Worm (Caenorhabditis elegans): ENCODE measurements around the gene F09C6.11.

Gene F09C6.11

DNA sequence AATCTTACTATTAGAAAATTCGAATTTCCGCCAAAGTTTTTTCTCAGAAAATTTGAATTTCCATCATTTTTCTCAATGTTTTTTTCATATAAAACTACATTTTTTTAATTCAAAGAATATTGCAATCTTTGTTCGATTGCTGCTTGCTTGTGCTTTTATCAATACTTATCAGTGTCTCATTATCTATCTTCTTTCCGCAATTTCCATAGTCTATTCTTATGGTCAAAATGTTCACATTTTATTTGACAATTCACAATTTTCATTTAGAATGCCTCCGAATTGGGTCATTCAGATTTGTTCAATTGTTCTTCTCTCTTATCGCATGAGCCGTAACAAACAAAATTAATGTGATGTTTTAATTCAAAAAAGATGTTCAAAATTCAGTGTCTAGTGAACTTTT is 29.2 kb upstream of the F09C6.11 start:
- no peak for TF ChIP-seq tbx-37 (GFP tag; conservative IDR thresholded peaks at IDR 0.05)
- TF ChIP-seq hmg-4 (GFP tag; optimal IDR thresholded peaks at IDR 0.05) = no peak
- no peak for TF ChIP-seq tbx-11 (GFP tag; IDR thresholded peaks at IDR 0.05)
- TF ChIP-seq ceh-36 (tag; optimal IDR thresholded peaks at IDR 0.05) = no peak
- TF ChIP-seq ets-7 (tag; optimal IDR thresholded peaks at IDR 0.05) = no peak
- TF ChIP-seq tra-4 (tag; optimal IDR thresholded peaks at IDR 0.05) = no peak
- no peak for TF ChIP-seq B0310.2 (tag; optimal IDR thresholded peaks at IDR 0.05)
- no peak for TF ChIP-seq flt-1 (GFP tag; IDR thresholded peaks at IDR 0.05)
- no peak for TF ChIP-seq hmbx-1 (tag; optimal IDR thresholded peaks at IDR 0.05)
- no peak for TF ChIP-seq pes-1 (GFP tag; IDR thresholded peaks at IDR 0.05)
- TF ChIP-seq sea-1 (GFP tag; conservative IDR thresholded peaks at IDR 0.05) = no peak
- TF ChIP-seq F13C5.2 (tag; optimal IDR thresholded peaks at IDR 0.05) = no peak

DNA sequence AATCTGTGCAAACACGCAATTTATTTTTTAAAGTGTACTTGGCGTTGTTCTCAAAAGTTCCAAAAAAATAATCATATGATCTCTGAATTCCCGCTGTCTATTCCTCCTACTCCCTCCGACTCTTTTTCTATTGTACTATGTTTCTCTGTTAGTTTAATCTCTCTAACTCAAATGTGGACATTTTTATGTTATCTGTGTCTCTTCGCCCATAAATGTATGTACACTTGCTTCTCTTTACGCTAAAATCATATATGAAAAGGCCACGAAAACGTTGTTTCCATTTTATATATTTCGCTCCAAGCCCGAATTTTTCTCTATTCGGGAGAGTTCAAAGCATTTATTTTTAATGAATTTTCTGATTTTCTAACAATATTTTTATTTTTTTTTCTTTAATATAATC is 28.8 kb upstream of the F09C6.11 start:
- no peak for TF ChIP-seq pes-1 (GFP tag; IDR thresholded peaks at IDR 0.05)
- no peak for TF ChIP-seq tbx-11 (GFP tag; IDR thresholded peaks at IDR 0.05)
- TF ChIP-seq tra-4 (tag; optimal IDR thresholded peaks at IDR 0.05) = no peak
- no peak for TF ChIP-seq hnd-1 (tag; optimal IDR thresholded peaks at IDR 0.05)
- no peak for TF ChIP-seq aly-1 (tag; optimal IDR thresholded peaks at IDR 0.05)
- no peak for TF ChIP-seq hmbx-1 (tag; optimal IDR thresholded peaks at IDR 0.05)
- TF ChIP-seq ets-7 (tag; optimal IDR thresholded peaks at IDR 0.05) = no peak
- TF ChIP-seq B0310.2 (tag; optimal IDR thresholded peaks at IDR 0.05) = no peak
- TF ChIP-seq ceh-13 (GFP tag; optimal IDR thresholded peaks at IDR 0.05) = no peak
- TF ChIP-seq flt-1 (GFP tag; IDR thresholded peaks at IDR 0.05) = no peak
- TF ChIP-seq tbx-37 (GFP tag; conservative IDR thresholded peaks at IDR 0.05) = no peak
- no peak for TF ChIP-seq sea-1 (GFP tag; conservative IDR thresholded peaks at IDR 0.05)
- TF ChIP-seq ama-1 (optimal IDR thresholded peaks at IDR 0.05) = no peak

- TF ChIP-seq ets-7 (tag; optimal IDR thresholded peaks at IDR 0.05) = no peak
- no peak for TF ChIP-seq aly-1 (tag; optimal IDR thresholded peaks at IDR 0.05)
- TF ChIP-seq hmg-4 (GFP tag; optimal IDR thresholded peaks at IDR 0.05) = no peak
- no peak for TF ChIP-seq tra-4 (tag; optimal IDR thresholded peaks at IDR 0.05)
- no peak for TF ChIP-seq hnd-1 (tag; optimal IDR thresholded peaks at IDR 0.05)
Measured at ce11 chrV:16909871-16910270, 27.8 kb upstream of the F09C6.11 start, which contains the start of gene F09C6.16. Gene F09C6.16, minus strand, starts transcription at chrV:16909971.

DNA sequence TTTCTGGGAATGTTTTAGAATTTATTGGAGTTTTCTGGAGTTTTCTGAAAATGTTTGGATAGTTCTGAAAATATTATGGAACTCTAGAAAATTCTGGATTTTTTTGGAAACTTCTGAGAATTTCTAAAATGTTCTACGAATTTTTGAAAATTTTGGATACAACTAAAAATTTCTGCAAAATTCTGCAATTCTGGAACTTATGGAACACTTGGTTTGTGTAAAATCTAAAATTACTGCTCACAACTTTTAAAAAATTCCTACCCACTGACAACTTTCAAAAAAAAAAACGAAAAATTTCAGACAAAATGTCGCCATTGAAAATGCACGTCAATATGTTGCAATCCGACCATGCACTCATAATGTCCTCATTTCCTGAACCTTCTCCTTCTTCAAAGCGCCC is 22.5 kb upstream of the F09C6.11 start, which contains the start of gene nhr-262:
Gene nhr-262, plus strand, starts transcription at position 301 of the 400 bp plus-strand sequence.
- TF ChIP-seq ceh-36 (tag; optimal IDR thresholded peaks at IDR 0.05) (no peak), B0310.2 (tag; optimal IDR thresholded peaks at IDR 0.05) (no peak), tra-4 (tag; optimal IDR thresholded peaks at IDR 0.05) (no peak), tbx-37 (GFP tag; conservative IDR thresholded peaks at IDR 0.05) (no peak), hmbx-1 (tag; optimal IDR thresholded peaks at IDR 0.05) (no peak), F13C5.2 (tag; optimal IDR thresholded peaks at IDR 0.05) (no peak), aly-1 (tag; optimal IDR thresholded peaks at IDR 0.05) (no peak), pes-1 (GFP tag; IDR thresholded peaks at IDR 0.05) (no peak), flt-1 (GFP tag; IDR thresholded peaks at IDR 0.05) (no peak), hmg-4 (GFP tag; optimal IDR thresholded peaks at IDR 0.05) (no peak)

ce11 chrV:16902726-16903125 is 20.6 kb upstream of the F09C6.11 start, which contains the start of gene srd-68:
Gene srd-68, minus strand, starts transcription at chrV:16902826.
- TF ChIP-seq F13C5.2 (tag; optimal IDR thresholded peaks at IDR 0.05) (no peak), ceh-13 (GFP tag; optimal IDR thresholded peaks at IDR 0.05) (no peak)

ce11 chrV:16899355-16899754 is 17.2 kb upstream of the F09C6.11 start, which contains the start of gene fbxa-45:
Gene fbxa-45, minus strand, starts transcription at chrV:16899455.
- TF ChIP-seq pes-1 (GFP tag; IDR thresholded peaks at IDR 0.05) = no peak
- TF ChIP-seq aly-1 (tag; optimal IDR thresholded peaks at IDR 0.05) = no peak

DNA sequence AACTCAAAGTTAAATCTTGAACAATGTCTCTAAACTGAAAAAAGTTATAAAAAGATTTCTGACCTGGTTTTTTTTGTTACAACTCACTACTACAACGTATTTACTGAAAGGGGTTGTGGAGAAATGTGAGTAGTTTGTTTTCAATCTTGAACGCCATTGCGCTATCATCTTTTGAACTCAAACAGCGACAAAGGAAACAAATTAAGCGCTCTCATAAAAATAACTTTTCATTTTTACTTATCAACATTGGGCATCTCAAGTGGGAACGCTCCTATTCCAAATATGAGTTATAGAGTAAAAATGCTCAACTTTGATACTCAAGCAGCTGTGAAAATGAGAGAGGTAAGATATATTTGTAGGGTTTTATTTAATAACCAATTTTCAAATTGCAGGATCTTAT is 11.3 kb upstream of the F09C6.11 start, which contains the start of gene F09C6.15:
Gene F09C6.15, plus strand, starts transcription at position 301 of the 400 bp plus-strand sequence.
- TF ChIP-seq tbx-11 (GFP tag; IDR thresholded peaks at IDR 0.05) (no peak), tra-4 (tag; optimal IDR thresholded peaks at IDR 0.05) (no peak), tbx-37 (GFP tag; conservative IDR thresholded peaks at IDR 0.05) (no peak), ceh-13 (GFP tag; optimal IDR thresholded peaks at IDR 0.05) (no peak), ama-1 (optimal IDR thresholded peaks at IDR 0.05) (no peak), pes-1 (GFP tag; IDR thresholded peaks at IDR 0.05) (no peak), aly-1 (tag; optimal IDR thresholded peaks at IDR 0.05) (no peak), hmg-4 (GFP tag; optimal IDR thresholded peaks at IDR 0.05) (no peak), flt-1 (GFP tag; IDR thresholded peaks at IDR 0.05) (no peak), scrt-1 (GFP tag; IDR thresholded peaks at IDR 0.05) (no peak)

- no peak for TF ChIP-seq ama-1 (optimal IDR thresholded peaks at IDR 0.05)
- TF ChIP-seq tbx-37 (GFP tag; conservative IDR thresholded peaks at IDR 0.05) = no peak
- no peak for TF ChIP-seq tra-4 (tag; optimal IDR thresholded peaks at IDR 0.05)
- no peak for TF ChIP-seq aly-1 (tag; optimal IDR thresholded peaks at IDR 0.05)
Measured at ce11 chrV:16888788-16889325, 6.7 kb upstream of the F09C6.11 start, which contains the start of the genes ifas-2 and fbxa-44. Gene ifas-2, minus strand, starts transcription at chrV:16888888. Gene fbxa-44, plus strand, starts transcription at chrV:16889275.

- TF ChIP-seq pes-1 (GFP tag; IDR thresholded peaks at IDR 0.05) (no peak), F13C5.2 (tag; optimal IDR thresholded peaks at IDR 0.05) (no peak), ama-1 (optimal IDR thresholded peaks at IDR 0.05) (no peak), B0310.2 (tag; optimal IDR thresholded peaks at IDR 0.05) (no peak), flt-1 (GFP tag; IDR thresholded peaks at IDR 0.05) (no peak), sea-1 (GFP tag; conservative IDR thresholded peaks at IDR 0.05) (no peak), hmbx-1 (tag; optimal IDR thresholded peaks at IDR 0.05) (no peak), tbx-11 (GFP tag; IDR thresholded peaks at IDR 0.05) (no peak), hmg-4 (GFP tag; optimal IDR thresholded peaks at IDR 0.05) (no peak), tra-4 (tag; optimal IDR thresholded peaks at IDR 0.05) (no peak), tbx-37 (GFP tag; conservative IDR thresholded peaks at IDR 0.05) (no peak), ets-7 (tag; optimal IDR thresholded peaks at IDR 0.05) (no peak), ceh-36 (tag; optimal IDR thresholded peaks at IDR 0.05) (no peak), hnd-1 (tag; optimal IDR thresholded peaks at IDR 0.05) (no peak), ceh-13 (GFP tag; optimal IDR thresholded peaks at IDR 0.05) (no peak), scrt-1 (GFP tag; IDR thresholded peaks at IDR 0.05) (no peak), aly-1 (tag; optimal IDR thresholded peaks at IDR 0.05) (no peak)
Measured at ce11 chrV:16884744-16885143, 2.6 kb upstream of the F09C6.11 start, which contains the start of gene F09C6.13. Gene F09C6.13, plus strand, starts transcription at chrV:16885044.
